Fruit fly (Drosophila melanogaster) whole organism, embryonic: ENCODE results near the gene mop.
A peak's percentile ranks its signal among the peaks of the same experiment; 100 is the strongest.

Experiments
- Bdp1 ChIP-seq: fragments of 200-800 bp; sonication (Bioruptor generic); optimal IDR thresholded peaks from 3 replicates; lab custom pipeline; 2016; ENCODE audit warnings: missing biosample characterization, missing genetic modification characterization
- BtbVII ChIP-seq: fragments of 200-800 bp; sonication (Bioruptor generic); optimal IDR thresholded peaks from 3 replicates; lab custom pipeline; 2017; ENCODE audit warnings: missing biosample characterization, mild to moderate bottlenecking, missing genetic modification characterization
- CG10979 ChIP-seq: fragments of 200-800 bp; sonication (Bioruptor generic); optimal IDR thresholded peaks from 2 replicates; lab custom pipeline; 2018; ENCODE audit warnings: missing biosample characterization, mild to moderate bottlenecking, missing genetic modification characterization, moderate library complexity
- CG11398 ChIP-seq: fragments of 200-800 bp; sonication (Bioruptor generic); optimal IDR thresholded peaks from 2 replicates; lab custom pipeline; 2016; ENCODE audit warnings: missing biosample characterization, missing genetic modification characterization
- CG11696 ChIP-seq: fragments of 200-800 bp; sonication (Bioruptor generic); IDR thresholded peaks from 2 replicates; pipeline ENCODE4 v1.3.6; 2022; ENCODE audit warnings: missing biosample characterization, missing genetic modification characterization
- CG12236 ChIP-seq: fragments of 200-800 bp; sonication (Bioruptor generic); optimal IDR thresholded peaks from 2 replicates; lab custom pipeline; 2016; ENCODE audit warnings: missing biosample characterization, missing genetic modification characterization
- CG12299 ChIP-seq: fragments of 200-800 bp; sonication (Bioruptor generic); optimal IDR thresholded peaks from 2 replicates; lab custom pipeline; 2018; ENCODE audit warnings: missing biosample characterization, mild to moderate bottlenecking, missing genetic modification characterization
- CG13296 ChIP-seq: fragments of 200-800 bp; sonication (Bioruptor generic); optimal IDR thresholded peaks from 3 replicates; lab custom pipeline; 2018; ENCODE audit warnings: missing biosample characterization, mild to moderate bottlenecking, missing genetic modification characterization
- CG13424 ChIP-seq: fragments of 200-800 bp; sonication (Bioruptor generic); optimal IDR thresholded peaks from 2 replicates; lab custom pipeline; 2019; ENCODE audit warnings: missing biosample characterization, mild to moderate bottlenecking, missing genetic modification characterization, moderate library complexity
- CG13775 ChIP-seq: fragments of 200-800 bp; sonication (Bioruptor generic); optimal IDR thresholded peaks from 3 replicates; lab custom pipeline; 2017; ENCODE audit warnings: missing biosample characterization, mild to moderate bottlenecking, missing genetic modification characterization
- CG14667 ChIP-seq: fragments of 200-800 bp; sonication (Bioruptor generic); IDR thresholded peaks from 2 replicates; pipeline ENCODE4 v1.3.6; 2022; ENCODE audit warnings: missing biosample characterization, missing genetic modification characterization
- CG14965 ChIP-seq: fragments of 200-800 bp; sonication (Bioruptor generic); optimal IDR thresholded peaks from 2 replicates; lab custom pipeline; 2016; ENCODE audit warnings: missing biosample characterization, missing genetic modification characterization, borderline replicate concordance
- CG15269 ChIP-seq: fragments of 200-800 bp; sonication (Bioruptor generic); optimal IDR thresholded peaks from 2 replicates; lab custom pipeline; 2018; ENCODE audit warnings: missing biosample characterization, mild to moderate bottlenecking, missing genetic modification characterization, moderate library complexity
- CG16863 ChIP-seq: fragments of 200-800 bp; sonication (Bioruptor generic); optimal IDR thresholded peaks from 3 replicates; lab custom pipeline; 2016; ENCODE audit warnings: missing biosample characterization, missing genetic modification characterization
- CG17802 ChIP-seq: fragments of 200-800 bp; sonication (Bioruptor generic); optimal IDR thresholded peaks from 2 replicates; lab custom pipeline; 2018; ENCODE audit warnings: missing biosample characterization, mild to moderate bottlenecking, missing genetic modification characterization, moderate library complexity
- CG2712 ChIP-seq: fragments of 200-800 bp; optimal IDR thresholded peaks from 3 replicates; lab custom pipeline; 2019; ENCODE audit warnings: missing biosample characterization, mild to moderate bottlenecking, missing genetic modification characterization, moderate library complexity
- CG31224 ChIP-seq: fragments of 200-800 bp; sonication (Bioruptor generic); IDR thresholded peaks from 2 replicates; pipeline ENCODE4 v1.3.6; 2022; ENCODE audit warnings: missing biosample characterization, missing genetic modification characterization
- CG32772 ChIP-seq: fragments of 200-800 bp; sonication (Bioruptor generic); IDR thresholded peaks from 2 replicates; pipeline ENCODE4 v1.3.6; 2022; ENCODE audit warnings: missing biosample characterization, missing genetic modification characterization
- CG33557 ChIP-seq: fragments of 200-800 bp; sonication (Bioruptor generic); optimal IDR thresholded peaks from 2 replicates; lab custom pipeline; 2019; ENCODE audit warnings: missing biosample characterization, mild to moderate bottlenecking, missing genetic modification characterization, moderate library complexity
- CG42726 ChIP-seq: fragments of 200-800 bp; sonication (Bioruptor generic); IDR thresholded peaks from 2 replicates; pipeline ENCODE4 v1.3.6; 2022; ENCODE audit warnings: missing biosample characterization, missing genetic modification characterization; ENCODE audit not compliant: partially characterized antibody
- CG4404 ChIP-seq: fragments of 200-800 bp; sonication (Bioruptor generic); IDR thresholded peaks from 2 replicates; pipeline ENCODE4 v1.3.6; 2022; ENCODE audit warnings: missing biosample characterization, missing genetic modification characterization
- CTCF ChIP-seq: fragments of 200-800 bp; sonication (Bioruptor generic); optimal IDR thresholded peaks from 2 replicates; lab custom pipeline; 2017; ENCODE audit warnings: missing biosample characterization, mild to moderate bottlenecking, missing genetic modification characterization, moderate library complexity
- CrebB ChIP-seq: fragments of 200-800 bp; sonication (Bioruptor generic); optimal IDR thresholded peaks from 3 replicates; lab custom pipeline; 2018; ENCODE audit warnings: missing biosample characterization, mild to moderate bottlenecking, missing genetic modification characterization
- Dll ChIP-seq: fragments of 200-800 bp; sonication (Bioruptor generic); IDR thresholded peaks from 4 replicates; pipeline ENCODE4 v1.3.6; 2022; ENCODE audit warnings: missing biosample characterization, missing genetic modification characterization; ENCODE audit not compliant: partially characterized antibody
- Kr ChIP-seq: fragments of 200-800 bp; sonication (Bioruptor generic); optimal IDR thresholded peaks from 2 replicates; lab custom pipeline; 2017; ENCODE audit warnings: missing biosample characterization, mild to moderate bottlenecking, missing genetic modification characterization
- Med ChIP-seq: fragments of 200-800 bp; sonication (Bioruptor generic); peaks from one replicate; lab custom pipeline; 2016; ENCODE audit warnings: missing biosample characterization, missing genetic modification characterization, mild to moderate bottlenecking, inconsistent platforms, moderate library complexity
- Taf1 ChIP-seq: fragments of 200-800 bp; sonication (Bioruptor generic); IDR thresholded peaks from 2 replicates; pipeline ENCODE4 v1.3.6; 2022; ENCODE audit warnings: missing biosample characterization, missing genetic modification characterization
- Usf ChIP-seq: fragments of 200-800 bp; sonication (Bioruptor generic); optimal IDR thresholded peaks from 2 replicates; lab custom pipeline; 2017; ENCODE audit warnings: missing genotype, missing biosample characterization, missing genetic modification characterization
- Xbp1 ChIP-seq: fragments of 200-800 bp; sonication (Bioruptor generic); optimal IDR thresholded peaks from 3 replicates; lab custom pipeline; 2016; ENCODE audit warnings: missing biosample characterization, mild to moderate bottlenecking, missing genetic modification characterization
- al ChIP-seq: fragments of 200-800 bp; sonication (Bioruptor generic); IDR thresholded peaks from 2 replicates; pipeline ENCODE4 v1.3.6; 2022; ENCODE audit warnings: missing biosample characterization, missing genetic modification characterization
- ap ChIP-seq: fragments of 200-800 bp; sonication (Bioruptor generic); IDR thresholded peaks from 2 replicates; pipeline ENCODE4 v1.3.6; 2022; ENCODE audit warnings: missing biosample characterization, missing genetic modification characterization
- bcd ChIP-seq: fragments of 200-800 bp; sonication (Bioruptor generic); optimal IDR thresholded peaks from 2 replicates; lab custom pipeline; 2017; ENCODE audit warnings: missing biosample characterization, mild to moderate bottlenecking, missing genetic modification characterization
- dmrt99B ChIP-seq: fragments of 200-800 bp; sonication (Bioruptor generic); optimal IDR thresholded peaks from 2 replicates; lab custom pipeline; 2018; ENCODE audit warnings: missing biosample characterization, mild to moderate bottlenecking, missing genetic modification characterization, moderate library complexity
- dpn ChIP-seq, 2 experiments: fragments of 200-800 bp; sonication (Bioruptor generic); optimal IDR thresholded peaks; 3 replicates each; lab custom pipeline; 2016; ENCODE audit warnings: missing biosample characterization in 2 of 2, missing genetic modification characterization in 2 of 2
- fd64A ChIP-seq: fragments of 200-800 bp; sonication (Bioruptor generic); optimal IDR thresholded peaks from 3 replicates; lab custom pipeline; 2018; ENCODE audit warnings: missing biosample characterization, mild to moderate bottlenecking, missing genetic modification characterization
- fd96Cb ChIP-seq: fragments of 200-800 bp; sonication (Bioruptor generic); optimal IDR thresholded peaks from 2 replicates; lab custom pipeline; 2018; ENCODE audit warnings: missing biosample characterization, mild to moderate bottlenecking, missing genetic modification characterization, moderate library complexity
- ftz-f1 ChIP-seq: fragments of 200-800 bp; sonication (Bioruptor generic); optimal IDR thresholded peaks from 2 replicates; lab custom pipeline; 2016; ENCODE audit warnings: missing biosample characterization, missing genetic modification characterization
- gfzf ChIP-seq: fragments of 200-800 bp; sonication (Bioruptor generic); optimal IDR thresholded peaks from 2 replicates; lab custom pipeline; 2016; ENCODE audit warnings: missing biosample characterization, mild to moderate bottlenecking, missing genetic modification characterization, moderate library complexity
- hth ChIP-seq: fragments of >200 bp; optimal IDR thresholded peaks from 2 replicates; lab custom pipeline; 2017; ENCODE audit warnings: inconsistent platforms
- insv ChIP-seq, 2 experiments: fragments of 200-800 bp; sonication (Bioruptor generic); optimal IDR thresholded peaks; 3 replicates each; lab custom pipeline; 2016 to 2018; ENCODE audit warnings: missing biosample characterization in 2 of 2, missing genetic modification characterization in 2 of 2
- inv ChIP-seq: fragments of 200-800 bp; sonication (Bioruptor generic); IDR thresholded peaks from 2 replicates; pipeline ENCODE4 v1.3.6; 2022; ENCODE audit warnings: missing biosample characterization, missing genetic modification characterization; ENCODE audit not compliant: partially characterized antibody
- kni ChIP-seq: fragments of 200-800 bp; sonication (Bioruptor generic); optimal IDR thresholded peaks from 3 replicates; lab custom pipeline; 2017; ENCODE audit warnings: mild to moderate bottlenecking, missing biosample characterization, missing genetic modification reagents, missing genetic modification characterization
- luna ChIP-seq: fragments of 200-800 bp; sonication (Bioruptor generic); optimal IDR thresholded peaks from 2 replicates; lab custom pipeline; 2016; ENCODE audit warnings: missing biosample characterization, missing genetic modification characterization
- oc ChIP-seq: fragments of 200-800 bp; sonication (Bioruptor generic); optimal IDR thresholded peaks from 2 replicates; lab custom pipeline; 2018; ENCODE audit warnings: missing biosample characterization, mild to moderate bottlenecking, missing genetic modification characterization, moderate library complexity
- run ChIP-seq: fragments of 200-800 bp; sonication (Bioruptor generic); optimal IDR thresholded peaks from 3 replicates; lab custom pipeline; 2018; ENCODE audit warnings: missing biosample characterization, mild to moderate bottlenecking, missing genetic modification characterization
- sd ChIP-seq: fragments of 200-800 bp; sonication (Bioruptor generic); optimal IDR thresholded peaks from 3 replicates; lab custom pipeline; 2018; ENCODE audit warnings: missing biosample characterization, mild to moderate bottlenecking, missing genetic modification characterization, moderate library complexity
- ttk ChIP-seq: fragments of 200-800 bp; sonication (Bioruptor generic); IDR thresholded peaks from 2 replicates; pipeline ENCODE4 v2.1.2; 2022; ENCODE audit warnings: missing biosample characterization, missing genetic modification characterization
- vfl ChIP-seq: fragments of 200-800 bp; sonication (Bioruptor generic); optimal IDR thresholded peaks from 2 replicates; lab custom pipeline; 2016; ENCODE audit warnings: missing biosample characterization, missing genetic modification characterization
- zf30C ChIP-seq: fragments of 200-800 bp; sonication (Bioruptor generic); optimal IDR thresholded peaks from 3 replicates; lab custom pipeline; 2018; ENCODE audit warnings: missing biosample characterization, mild to moderate bottlenecking, missing genetic modification characterization

Gene mop

dm6 chr3L:14755951-14756723, 19.8 kb downstream of the mop start (continued):
- peak; percentile 77 for TF ChIP-seq CG10979 (tag; lab: Kevin White, UChicago)
- peak; percentile 78 for TF ChIP-seq CG4404 (GFP tag; lab: Robert Waterston, UW)
- TF ChIP-seq CG11696 (GFP tag; lab: Robert Waterston, UW): 0 out of 2 replicates have a peak, but pooled peaks have one; percentile 19
- peak; percentile 84 to 85 for TF ChIP-seq dpn (GFP tag; optimal IDR thresholded peaks at IDR 0.05; lab: Kevin White, UChicago)
- TF ChIP-seq CG12236: peak; percentile 10
- TF ChIP-seq Dll: no peak
- TF ChIP-seq inv: no peak; the same call in 1 of the 2 replicates
- TF ChIP-seq CG33557: peak; percentile 60
- TF ChIP-seq CG15269 (tag; lab: Kevin White, UChicago): peak; percentile 93
- TF ChIP-seq CG42726 (GFP tag; lab: Robert Waterston, UW): peak; percentile 10; the same call in 1 of the 2 replicates
- TF ChIP-seq CTCF (GFP tag; lab: Kevin White, UChicago): peak; percentile 43
- peak; percentile 89 for TF ChIP-seq bcd (GFP tag; lab: Kevin White, UChicago)
- no peak for TF ChIP-seq CG17802
- TF ChIP-seq ttk (GFP tag; lab: Robert Waterston, UW): peak; percentile 78
- peak; percentile 0 for TF ChIP-seq oc (tag; lab: Kevin White, UChicago)
- TF ChIP-seq sd (tag; lab: Kevin White, UChicago): peak; percentile 91
- peak; percentile 61 for TF ChIP-seq luna
- peak; percentile 42 for TF ChIP-seq ap
- no peak for TF ChIP-seq Kr (GFP tag; lab: Kevin White, UChicago)
- no peak for TF ChIP-seq kni (GFP tag; lab: Kevin White, UChicago)
- no peak for TF ChIP-seq insv (GFP tag; optimal IDR thresholded peaks at IDR 0.05; lab: Kevin White, UChicago)
- peak; percentile 62 for TF ChIP-seq CG16863 (GFP tag; lab: Kevin White, UChicago)
- TF ChIP-seq CrebB (tag; lab: Kevin White, UChicago): no peak
- TF ChIP-seq zf30C (GFP tag; lab: Kevin White, UChicago): no peak
- TF ChIP-seq CG11398 (GFP tag; lab: Kevin White, UChicago): no peak
- TF ChIP-seq CG14965 (GFP tag; lab: Kevin White, UChicago): no peak
- TF ChIP-seq Med (GFP tag; lab: Kevin White, UChicago): peak; percentile 91
- TF ChIP-seq CG32772 (GFP tag; lab: Robert Waterston, UW): peak; percentile 80; the same call in 1 of the 2 replicates
- TF ChIP-seq Taf1 (GFP tag; lab: Robert Waterston, UW): peak; percentile 77
- peak; percentile 57 for TF ChIP-seq CG12299 (tag; lab: Kevin White, UChicago)
- TF ChIP-seq vfl (GFP tag; lab: Kevin White, UChicago): peak; percentile 76
- TF ChIP-seq CG14667 (GFP tag; lab: Robert Waterston, UW): peak; percentile 67
- TF ChIP-seq CG13424: peak; percentile 93
- peak; percentile 70 for TF ChIP-seq CG31224 (GFP tag; lab: Robert Waterston, UW)
- peak; percentile 80 for TF ChIP-seq BtbVII (GFP tag; lab: Kevin White, UChicago)
- TF ChIP-seq gfzf: no peak
- peak; percentile 85 for TF ChIP-seq run
- TF ChIP-seq Xbp1 (GFP tag; lab: Kevin White, UChicago): peak; percentile 83
- TF ChIP-seq Bdp1 (GFP tag; lab: Kevin White, UChicago): peak; percentile 63
- peak; percentile 86 for TF ChIP-seq CG13296 (GFP tag; lab: Kevin White, UChicago)
- peak; percentile 88 for TF ChIP-seq CG2712 (tag; lab: Kevin White, UChicago)
- TF ChIP-seq Usf: peak; percentile 69
- no peak for TF ChIP-seq hth
- TF ChIP-seq fd96Cb (tag; lab: Kevin White, UChicago): peak; percentile 88
- TF ChIP-seq al (GFP tag; lab: Robert Waterston, UW): peak; percentile 79
- TF ChIP-seq ftz-f1 (GFP tag; lab: Kevin White, UChicago): no peak
- peak; percentile 81 for TF ChIP-seq CG13775 (GFP tag; lab: Kevin White, UChicago)
- TF ChIP-seq fd64A (GFP tag; lab: Kevin White, UChicago): peak; percentile 7
- TF ChIP-seq dmrt99B: peak; percentile 95
